Worm (Caenorhabditis elegans): ENCODE results near the gene T07H3.8.
"Not testable (repeated sequence)": the region's sequence is repeated elsewhere in the genome, so short reads cannot be mapped to it uniquely, and the experiment has no call there.

- TF ChIP-seq ceh-43 (GFP tag; optimal IDR thresholded peaks at IDR 0.05); nhr-28 (tag; optimal IDR thresholded peaks at IDR 0.05); snpc-4 (tag; optimal IDR thresholded peaks at IDR 0.05); nhr-12 (tag; optimal IDR thresholded peaks at IDR 0.05); unc-120 (tag; optimal IDR thresholded peaks at IDR 0.05; ENCODE audit: poor library complexity, severe bottlenecking); pha-4 (tag; optimal IDR thresholded peaks at IDR 0.05); ces-1 (GFP tag; optimal IDR thresholded peaks at IDR 0.05); mls-2 (tag; optimal IDR thresholded peaks at IDR 0.05): not testable (repeated sequence)
Observed at ce11 chrII:1636392-1636791, 50.0 kb downstream of the T07H3.8 start, which contains the start of gene srg-20.
